Worm (Caenorhabditis elegans) whole organism, L1 larva: Measurements from ENCODE around the gene pros-1.
A peak's percentile ranks its signal among the peaks of the same experiment; 100 is the strongest.

Source experiments
- C04F5.9 ChIP-seq: sonication (generic microtip); optimal IDR thresholded peaks from 2 replicates; lab custom pipeline; 2016; ENCODE audit warnings: missing genetic modification characterization, missing compliant biosample characterization
- C16A3.4 ChIP-seq: fragments of 150-350 bp; optimal IDR thresholded peaks from 2 replicates; lab custom pipeline; 2014; ENCODE audit warnings: missing biosample characterization, missing genetic modification characterization
- Y116A8C.19 ChIP-seq: sonication (generic microtip); optimal IDR thresholded peaks from 2 replicates; lab custom pipeline; 2016; ENCODE audit warnings: missing compliant biosample characterization, missing genetic modification characterization, borderline replicate concordance
- aha-1 ChIP-seq: fragments of 150-350 bp; optimal IDR thresholded peaks from 2 replicates; lab custom pipeline; 2014; ENCODE audit warnings: missing biosample characterization, missing genetic modification characterization
- alr-1 ChIP-seq: fragments of 200-800 bp; sonication (Bioruptor generic); optimal IDR thresholded peaks from 2 replicates; lab custom pipeline; 2018; ENCODE audit warnings: borderline replicate concordance, mild to moderate bottlenecking, missing genetic modification characterization, missing compliant biosample characterization
- ama-1 ChIP-seq: fragments of 150-350 bp; optimal IDR thresholded peaks from 2 replicates; lab custom pipeline; 2014
- blmp-1 ChIP-seq: fragments of 150-350 bp; optimal IDR thresholded peaks from 2 replicates; lab custom pipeline; 2014; ENCODE audit warnings: missing biosample characterization, missing genetic modification characterization
- ceh-8 ChIP-seq: fragments of 200-800 bp; sonication (Bioruptor generic); optimal IDR thresholded peaks from 2 replicates; lab custom pipeline; 2018; ENCODE audit warnings: mild to moderate bottlenecking, missing genetic modification characterization, moderate library complexity, missing compliant biosample characterization
- ceh-88 ChIP-seq: fragments of 200-800 bp; sonication (Bioruptor generic); IDR thresholded peaks from 2 replicates; pipeline ENCODE4 v1.3.6; 2022; ENCODE audit warnings: missing genetic modification characterization, missing compliant biosample characterization
- ceh-90 ChIP-seq: sonication (generic microtip); optimal IDR thresholded peaks from 2 replicates; lab custom pipeline; 2016; ENCODE audit warnings: missing genetic modification characterization, missing compliant biosample characterization
- ces-1 ChIP-seq: fragments of 150-350 bp; optimal IDR thresholded peaks from 2 replicates; lab custom pipeline; 2014; ENCODE audit warnings: missing biosample characterization, missing genetic modification reagents, missing genetic modification characterization
- dpl-1 ChIP-seq, 3 experiments: fragments of 150-350 bp in 2 of 3; sonication (generic microtip) in 1 of 3; optimal IDR thresholded peaks; 2 replicates each; lab custom pipeline; 2014 to 2017; ENCODE audit warnings: missing biosample characterization in 3 of 3, missing genetic modification characterization in 3 of 3, missing genetic modification reagents in 3 of 3
- efl-3 ChIP-seq: fragments of 200-800 bp; sonication (Bioruptor generic); optimal IDR thresholded peaks from 2 replicates; lab custom pipeline; 2018; ENCODE audit warnings: mild to moderate bottlenecking, missing genetic modification characterization, missing compliant biosample characterization
- egl-27 ChIP-seq, 2 experiments: fragments of 150-350 bp in 1 of 2; sonication (generic microtip); optimal IDR thresholded peaks; 3 replicates each; lab custom pipeline; 2017 to 2018; ENCODE audit warnings: missing biosample characterization in 2 of 2, missing genetic modification characterization in 2 of 2, missing genetic modification reagents in 2 of 2
- ets-5 ChIP-seq: fragments of 200-800 bp; sonication (Bioruptor generic); IDR thresholded peaks from 2 replicates; pipeline ENCODE4 v1.3.6; 2022; ENCODE audit warnings: missing genetic modification characterization, missing compliant biosample characterization
- fkh-10 ChIP-seq: sonication (generic microtip); optimal IDR thresholded peaks from 2 replicates; lab custom pipeline; 2017; ENCODE audit warnings: missing biosample characterization, missing genetic modification reagents, missing genetic modification characterization
- fkh-4 ChIP-seq: sonication (generic microtip); optimal IDR thresholded peaks from 2 replicates; lab custom pipeline; 2016; ENCODE audit warnings: missing compliant biosample characterization, missing genetic modification characterization, borderline replicate concordance
- fkh-8 ChIP-seq: sonication (generic microtip); optimal IDR thresholded peaks from 2 replicates; lab custom pipeline; 2016; ENCODE audit warnings: mild to moderate bottlenecking, missing genetic modification characterization, missing compliant biosample characterization
- grh-1 ChIP-seq: fragments of 200-800 bp; sonication (Bioruptor generic); IDR thresholded peaks from 2 replicates; pipeline ENCODE4 v1.3.6; 2022; ENCODE audit warnings: missing genetic modification reagents, missing genetic modification characterization, missing compliant biosample characterization
- hlh-17 ChIP-seq: fragments of 200-800 bp; sonication (Bioruptor generic); optimal IDR thresholded peaks from 2 replicates; lab custom pipeline; 2018; ENCODE audit warnings: missing genetic modification characterization, mild to moderate bottlenecking, missing compliant biosample characterization, moderate library complexity, borderline replicate concordance
- isw-1 ChIP-seq: fragments of 200-800 bp; sonication (Bioruptor generic); IDR thresholded peaks from 2 replicates; pipeline ENCODE4 v1.3.6; 2022; ENCODE audit warnings: missing genetic modification characterization, missing compliant biosample characterization
- jun-1 ChIP-seq: fragments of 150-350 bp; optimal IDR thresholded peaks from 2 replicates; lab custom pipeline; 2014; ENCODE audit warnings: missing biosample characterization, missing genetic modification reagents, missing genetic modification characterization
- lin-15B ChIP-seq: fragments of 150-350 bp; sonication (generic microtip); optimal IDR thresholded peaks from 3 replicates; lab custom pipeline; 2014; ENCODE audit warnings: missing biosample characterization, missing genetic modification characterization
- lin-35 ChIP-seq, 2 experiments: fragments of 150-350 bp; optimal IDR thresholded peaks; 2 replicates each; lab custom pipeline; 2014; ENCODE audit warnings: missing biosample characterization in 2 of 2, missing genetic modification characterization in 2 of 2, missing genetic modification reagents in 2 of 2
- lir-3 ChIP-seq: sonication (generic microtip); optimal IDR thresholded peaks from 2 replicates; lab custom pipeline; 2016; ENCODE audit warnings: mild to moderate bottlenecking, missing genetic modification characterization, moderate library complexity, missing compliant biosample characterization; ENCODE audit not compliant: poor library complexity
- lsy-2 ChIP-seq, 2 experiments: fragments of 150-350 bp; optimal IDR thresholded peaks; 2 replicates each; lab custom pipeline; 2014; ENCODE audit warnings: missing biosample characterization in 2 of 2, missing genetic modification characterization in 2 of 2
- mab-9 ChIP-seq: fragments of 200-800 bp; sonication (Bioruptor generic); IDR thresholded peaks from 2 replicates; pipeline ENCODE4 v1.3.6; 2022; ENCODE audit warnings: missing genetic modification reagents, missing genetic modification characterization, missing compliant biosample characterization
- mdl-1 ChIP-seq, 2 experiments: fragments of 150-350 bp; optimal IDR thresholded peaks; 2 replicates each; lab custom pipeline; 2014 to 2017; ENCODE audit warnings: missing biosample characterization in 2 of 2, missing genetic modification characterization in 2 of 2, inconsistent platforms in 1 of 2
- mep-1 ChIP-seq: fragments of 150-350 bp; optimal IDR thresholded peaks from 2 replicates; lab custom pipeline; 2014; ENCODE audit warnings: missing biosample characterization, missing genetic modification characterization
- nhr-12 ChIP-seq: sonication (generic microtip); optimal IDR thresholded peaks from 2 replicates; lab custom pipeline; 2017; ENCODE audit warnings: missing biosample characterization, missing genetic modification characterization
- nhr-237 ChIP-seq: fragments of 150-350 bp; optimal IDR thresholded peaks from 2 replicates; lab custom pipeline; 2014; ENCODE audit warnings: missing biosample characterization, missing genetic modification characterization
- nhr-28 ChIP-seq: fragments of 150-350 bp; optimal IDR thresholded peaks from 2 replicates; lab custom pipeline; 2014; ENCODE audit warnings: missing biosample characterization, missing genetic modification characterization
- nhr-47 ChIP-seq: sonication (generic microtip); optimal IDR thresholded peaks from 2 replicates; lab custom pipeline; 2016; ENCODE audit warnings: mild to moderate bottlenecking, missing genetic modification characterization, moderate library complexity, missing compliant biosample characterization
- nhr-76 ChIP-seq: sonication (generic microtip); optimal IDR thresholded peaks from 2 replicates; lab custom pipeline; 2017; ENCODE audit warnings: missing biosample characterization, missing genetic modification characterization
- nhr-85 ChIP-seq: sonication (generic microtip); peaks from one replicate; lab custom pipeline; 2016; ENCODE audit warnings: missing genetic modification characterization, inconsistent platforms, missing compliant biosample characterization
- nhr-90 ChIP-seq: sonication (generic microtip); optimal IDR thresholded peaks from 2 replicates; lab custom pipeline; 2016; ENCODE audit warnings: mild to moderate bottlenecking, missing genetic modification characterization, missing compliant biosample characterization; ENCODE audit not compliant: poor library complexity
- pax-3 ChIP-seq: fragments of 200-800 bp; sonication (Bioruptor generic); optimal IDR thresholded peaks from 2 replicates; lab custom pipeline; 2018; ENCODE audit warnings: mild to moderate bottlenecking, missing genetic modification characterization, moderate library complexity, missing compliant biosample characterization
- pqm-1 ChIP-seq: sonication (generic microtip); optimal IDR thresholded peaks from 3 replicates; lab custom pipeline; 2017; ENCODE audit warnings: missing biosample characterization, missing genetic modification characterization
- rnt-1 ChIP-seq: sonication (generic microtip); optimal IDR thresholded peaks from 2 replicates; lab custom pipeline; 2016; ENCODE audit warnings: mild to moderate bottlenecking, missing genetic modification characterization, moderate library complexity, missing compliant biosample characterization
- skn-1 ChIP-seq: fragments of 150-350 bp; optimal IDR thresholded peaks from 2 replicates; lab custom pipeline; 2014; ENCODE audit warnings: missing biosample characterization, missing genetic modification characterization
- snpc-4 ChIP-seq: fragments of 150-350 bp; optimal IDR thresholded peaks from 2 replicates; lab custom pipeline; 2014; ENCODE audit warnings: missing biosample characterization, missing genetic modification characterization
- sox-4 ChIP-seq: sonication (generic microtip); optimal IDR thresholded peaks from 2 replicates; lab custom pipeline; 2016; ENCODE audit warnings: missing genetic modification characterization, missing compliant biosample characterization
- sup-37 ChIP-seq: fragments of 200-800 bp; sonication (Bioruptor generic); optimal IDR thresholded peaks from 2 replicates; lab custom pipeline; 2018; ENCODE audit warnings: mild to moderate bottlenecking, missing genetic modification characterization, missing compliant biosample characterization
- swsn-7 ChIP-seq: sonication (generic microtip); optimal IDR thresholded peaks from 2 replicates; lab custom pipeline; 2016; ENCODE audit warnings: missing genetic modification characterization, missing compliant biosample characterization
- tbx-2 ChIP-seq: sonication (generic microtip); optimal IDR thresholded peaks from 2 replicates; lab custom pipeline; 2016; ENCODE audit warnings: missing genetic modification characterization, missing compliant biosample characterization
- tlp-1 ChIP-seq: fragments of 150-350 bp; optimal IDR thresholded peaks from 2 replicates; lab custom pipeline; 2014; ENCODE audit warnings: missing biosample characterization, missing genetic modification characterization
- unc-30 ChIP-seq: sonication (generic microtip); optimal IDR thresholded peaks from 2 replicates; lab custom pipeline; 2017; ENCODE audit warnings: missing biosample characterization, missing genetic modification characterization
- unc-62 ChIP-seq: fragments of 150-350 bp; optimal IDR thresholded peaks from 2 replicates; lab custom pipeline; 2014; ENCODE audit warnings: missing biosample characterization, missing genetic modification reagents, missing genetic modification characterization
- vab-15 ChIP-seq: sonication (generic microtip); optimal IDR thresholded peaks from 2 replicates; lab custom pipeline; 2017; ENCODE audit warnings: missing genotype, mild to moderate bottlenecking, missing genetic modification characterization, missing compliant biosample characterization
- xbp-1 ChIP-seq: sonication (generic microtip); optimal IDR thresholded peaks from 2 replicates; lab custom pipeline; 2016; ENCODE audit warnings: missing genetic modification characterization, missing compliant biosample characterization
- zag-1 ChIP-seq: fragments of 150-350 bp; optimal IDR thresholded peaks from 2 replicates; lab custom pipeline; 2014; ENCODE audit warnings: missing biosample characterization, missing genetic modification characterization
- zip-4 ChIP-seq: fragments of 200-800 bp; sonication (Bioruptor generic); optimal IDR thresholded peaks from 2 replicates; lab custom pipeline; 2018; ENCODE audit warnings: mild to moderate bottlenecking, missing genetic modification characterization, moderate library complexity, missing compliant biosample characterization
- ztf-4 ChIP-seq: fragments of 150-350 bp; optimal IDR thresholded peaks from 2 replicates; lab custom pipeline; 2014; ENCODE audit warnings: missing biosample characterization, missing genetic modification characterization

Gene pros-1

ce11 chrIII:8093079-8093623 is 26.1 kb downstream of the pros-1 start, which contains the start of gene K06H7.2 (continued):
- TF ChIP-seq skn-1 (tag; lab: Kevin White, UChicago) (no peak), fkh-8 (tag; lab: Kevin White, UChicago) (peak; percentile 44), ztf-4 (tag; lab: Kevin White, UChicago) (no peak), mab-9 (GFP tag; lab: Robert Waterston, UW) (no peak), C16A3.4 (tag; lab: Kevin White, UChicago) (peak; percentile 63), zag-1 (tag; lab: Kevin White, UChicago) (no peak), nhr-12 (no peak), swsn-7 (tag; lab: Kevin White, UChicago) (peak; percentile 35), lsy-2 (tag; optimal IDR thresholded peaks at IDR 0.05; lab: Kevin White, UChicago) (peak; percentile 67 to 90), snpc-4 (tag; lab: Kevin White, UChicago) (no peak), aha-1 (tag; lab: Kevin White, UChicago) (no peak), grh-1 (GFP tag; lab: Robert Waterston, UW) (no peak), pax-3 (tag; lab: Kevin White, UChicago) (no peak), nhr-85 (tag; lab: Kevin White, UChicago) (peak; percentile 26), unc-30 (no peak), C04F5.9 (tag; lab: Kevin White, UChicago) (no peak), ces-1 (no peak), ceh-88 (GFP tag; lab: Robert Waterston, UW) (no peak), egl-27 (tag; optimal IDR thresholded peaks at IDR 0.05; lab: Kevin White, UChicago) (no peak), nhr-90 (tag; lab: Kevin White, UChicago) (no peak), lir-3 (tag; lab: Kevin White, UChicago) (no peak), blmp-1 (tag; lab: Kevin White, UChicago) (peak; percentile 38), nhr-237 (tag; lab: Kevin White, UChicago) (peak; percentile 57), tbx-2 (tag; lab: Kevin White, UChicago) (peak; percentile 35), sox-4 (tag; lab: Kevin White, UChicago) (no peak), lin-35 (GFP tag; optimal IDR thresholded peaks at IDR 0.05; lab: Kevin White, UChicago) (peak; percentile 53 to 78), ets-5 (no peak), fkh-4 (no peak), ceh-90 (tag; lab: Kevin White, UChicago) (no peak), hlh-17 (GFP tag; lab: Kevin White, UChicago) (no peak), vab-15 (tag; lab: Kevin White, UChicago) (peak; percentile 22), ama-1 (no peak), mdl-1 (tag; optimal IDR thresholded peaks at IDR 0.05; lab: Kevin White, UChicago) (no peak), fkh-10 (GFP tag; lab: Kevin White, UChicago) (peak; percentile 30), ceh-8 (GFP tag; lab: Kevin White, UChicago) (no peak), rnt-1 (tag; lab: Kevin White, UChicago) (peak; percentile 13), dpl-1 (GFP tag; optimal IDR thresholded peaks at IDR 0.05; lab: Kevin White, UChicago) (peak; percentile 49 to 79 (median 52)), jun-1 (no peak), pqm-1 (tag; lab: Kevin White, UChicago) (no peak), nhr-28 (tag; lab: Kevin White, UChicago) (no peak), efl-3 (GFP tag; lab: Kevin White, UChicago) (no peak), nhr-76 (no peak), zip-4 (GFP tag; lab: Kevin White, UChicago) (no peak), tlp-1 (tag; lab: Kevin White, UChicago) (no peak), sup-37 (GFP tag; lab: Kevin White, UChicago) (no peak), xbp-1 (no peak), unc-62 (GFP tag; lab: Kevin White, UChicago) (no peak), lin-15B (tag; lab: Kevin White, UChicago) (peak; percentile 78), nhr-47 (peak; percentile 55), isw-1 (no peak; the same call in 1 of the 2 replicates), mep-1 (peak; percentile 77), Y116A8C.19 (tag; lab: Kevin White, UChicago) (no peak), alr-1 (no peak)
